Worm (Caenorhabditis elegans) whole organism, late embryonic: ENCODE data around the gene F13A7.11.

Experiments used
- F13H6.1 ChIP-seq: sonication (generic microtip); optimal IDR thresholded peaks from 2 replicates; lab custom pipeline; 2016; ENCODE audit warnings: missing genetic modification characterization, missing compliant biosample characterization
- K02D7.2 ChIP-seq: sonication (generic microtip); optimal IDR thresholded peaks from 2 replicates; lab custom pipeline; 2017; ENCODE audit warnings: mild to moderate bottlenecking, missing genetic modification characterization, missing compliant biosample characterization
- K09A11.1 ChIP-seq: sonication (generic microtip); optimal IDR thresholded peaks from 2 replicates; lab custom pipeline; 2017; ENCODE audit warnings: antibody characterized with exemption, mild to moderate bottlenecking, missing genetic modification characterization, missing compliant biosample characterization; ENCODE audit not compliant: insufficient read depth
- Y22D7AL.16 ChIP-seq: sonication (generic microtip); optimal IDR thresholded peaks from 2 replicates; lab custom pipeline; 2016; ENCODE audit warnings: missing genetic modification characterization, missing compliant biosample characterization
- ama-1 ChIP-seq: fragments of 150-350 bp; optimal IDR thresholded peaks from 2 replicates; lab custom pipeline; 2014
- ceh-18 ChIP-seq: sonication (generic microtip); optimal IDR thresholded peaks from 2 replicates; lab custom pipeline; 2016; ENCODE audit warnings: missing genetic modification characterization, missing compliant biosample characterization
- ceh-19 ChIP-seq: fragments of 200-800 bp; sonication (Bioruptor generic); optimal IDR thresholded peaks from 2 replicates; lab custom pipeline; 2018; ENCODE audit warnings: mild to moderate bottlenecking, missing genetic modification characterization, missing compliant biosample characterization
- ceh-2 ChIP-seq: sonication (generic microtip); optimal IDR thresholded peaks from 2 replicates; lab custom pipeline; 2016; ENCODE audit warnings: missing genotype, missing genetic modification characterization, missing compliant biosample characterization
- ceh-22 ChIP-seq: sonication (generic microtip); optimal IDR thresholded peaks from 2 replicates; lab custom pipeline; 2017; ENCODE audit warnings: missing biosample characterization, missing genetic modification characterization
- ceh-30 ChIP-seq: fragments of 150-350 bp; optimal IDR thresholded peaks from 2 replicates; lab custom pipeline; 2014; ENCODE audit warnings: missing biosample characterization, missing genetic modification characterization
- ceh-31 ChIP-seq: sonication (generic microtip); optimal IDR thresholded peaks from 2 replicates; lab custom pipeline; 2016; ENCODE audit warnings: missing genetic modification characterization, missing compliant biosample characterization
- ceh-48 ChIP-seq: sonication (generic microtip); optimal IDR thresholded peaks from 2 replicates; lab custom pipeline; 2016; ENCODE audit warnings: missing genetic modification characterization, inconsistent platforms, missing compliant biosample characterization
- ceh-9 ChIP-seq: sonication (generic microtip); optimal IDR thresholded peaks from 2 replicates; lab custom pipeline; 2016; ENCODE audit warnings: mild to moderate bottlenecking, missing genetic modification characterization, inconsistent platforms, missing compliant biosample characterization
- dmd-4 ChIP-seq: sonication (generic microtip); optimal IDR thresholded peaks from 2 replicates; lab custom pipeline; 2016; ENCODE audit warnings: borderline replicate concordance, missing genetic modification characterization, missing compliant biosample characterization
- dve-1 ChIP-seq: sonication (generic microtip); optimal IDR thresholded peaks from 2 replicates; lab custom pipeline; 2017; ENCODE audit warnings: antibody characterized with exemption, mild to moderate bottlenecking, missing genetic modification characterization, missing compliant biosample characterization
- elt-2 ChIP-seq: sonication (generic microtip); optimal IDR thresholded peaks from 2 replicates; lab custom pipeline; 2016; ENCODE audit warnings: missing genetic modification reagents, missing genetic modification characterization, missing compliant biosample characterization
- elt-4 ChIP-seq: sonication (generic microtip); optimal IDR thresholded peaks from 2 replicates; lab custom pipeline; 2016; ENCODE audit warnings: missing genetic modification characterization, missing compliant biosample characterization
- ets-4 ChIP-seq: sonication (generic microtip); optimal IDR thresholded peaks from 2 replicates; lab custom pipeline; 2016; ENCODE audit warnings: missing genetic modification characterization, missing compliant biosample characterization
- fkh-10 ChIP-seq: fragments of 150-350 bp; optimal IDR thresholded peaks from 2 replicates; lab custom pipeline; 2014; ENCODE audit warnings: missing biosample characterization, missing genetic modification reagents, missing genetic modification characterization
- hlh-13 ChIP-seq: fragments of 200-800 bp; sonication (Bioruptor generic); optimal IDR thresholded peaks from 2 replicates; lab custom pipeline; 2018; ENCODE audit warnings: mild to moderate bottlenecking, missing genetic modification characterization, missing compliant biosample characterization
- hlh-15 ChIP-seq: sonication (generic microtip); optimal IDR thresholded peaks from 2 replicates; lab custom pipeline; 2016; ENCODE audit warnings: missing genetic modification characterization, missing compliant biosample characterization
- hlh-8 ChIP-seq: sonication (generic microtip); optimal IDR thresholded peaks from 2 replicates; lab custom pipeline; 2016; ENCODE audit warnings: missing genotype, missing genetic modification characterization, missing compliant biosample characterization
- lim-6 ChIP-seq: sonication (generic microtip); optimal IDR thresholded peaks from 2 replicates; lab custom pipeline; 2016; ENCODE audit warnings: missing genetic modification characterization, missing compliant biosample characterization
- mec-3 ChIP-seq: sonication (generic microtip); optimal IDR thresholded peaks from 2 replicates; lab custom pipeline; 2016; ENCODE audit warnings: borderline replicate concordance, missing genetic modification characterization, missing compliant biosample characterization
- npax-4 ChIP-seq: sonication (generic microtip); optimal IDR thresholded peaks from 2 replicates; lab custom pipeline; 2016; ENCODE audit warnings: missing genetic modification characterization, missing compliant biosample characterization
- pag-3 ChIP-seq: sonication (generic microtip); optimal IDR thresholded peaks from 2 replicates; lab custom pipeline; 2016; ENCODE audit warnings: missing compliant biosample characterization, missing genetic modification characterization, borderline replicate concordance
- pat-9 ChIP-seq: fragments of 200-800 bp; sonication (Bioruptor generic); optimal IDR thresholded peaks from 2 replicates; lab custom pipeline; 2018; ENCODE audit warnings: mild to moderate bottlenecking, missing genetic modification characterization, moderate library complexity, missing compliant biosample characterization
- pax-1 ChIP-seq: fragments of 150-350 bp; optimal IDR thresholded peaks from 2 replicates; lab custom pipeline; 2014; ENCODE audit warnings: missing biosample characterization, missing genetic modification characterization
- pha-2 ChIP-seq: sonication (generic microtip); optimal IDR thresholded peaks from 2 replicates; lab custom pipeline; 2017; ENCODE audit warnings: mild to moderate bottlenecking, missing genetic modification characterization, missing compliant biosample characterization
- pha-4 ChIP-seq: fragments of 150-350 bp; optimal IDR thresholded peaks from 2 replicates; lab custom pipeline; 2018; ENCODE audit warnings: missing biosample characterization, missing genetic modification reagents, missing genetic modification characterization
- pqm-1 ChIP-seq: sonication (generic microtip); optimal IDR thresholded peaks from 2 replicates; lab custom pipeline; 2016; ENCODE audit warnings: missing genetic modification characterization, missing compliant biosample characterization
- rnt-1 ChIP-seq: sonication (generic microtip); optimal IDR thresholded peaks from 2 replicates; lab custom pipeline; 2016; ENCODE audit warnings: missing genetic modification characterization, missing compliant biosample characterization
- sox-2 ChIP-seq: fragments of 200-800 bp; sonication (Bioruptor generic); IDR thresholded peaks from 2 replicates; pipeline ENCODE4 v1.3.6; 2022; ENCODE audit warnings: missing genetic modification reagents, missing genetic modification characterization, missing compliant biosample characterization
- sox-4 ChIP-seq: sonication (generic microtip); optimal IDR thresholded peaks from 2 replicates; lab custom pipeline; 2017; ENCODE audit warnings: mild to moderate bottlenecking, missing genetic modification characterization, inconsistent platforms, missing compliant biosample characterization
- tbx-2 ChIP-seq: sonication (generic microtip); optimal IDR thresholded peaks from 2 replicates; lab custom pipeline; 2016; ENCODE audit warnings: missing genetic modification characterization, missing compliant biosample characterization
- tbx-7 ChIP-seq: sonication (generic microtip); optimal IDR thresholded peaks from 2 replicates; lab custom pipeline; 2016; ENCODE audit warnings: missing genotype, missing genetic modification characterization, missing compliant biosample characterization
- unc-42 ChIP-seq: sonication (generic microtip); optimal IDR thresholded peaks from 2 replicates; lab custom pipeline; 2016; ENCODE audit warnings: missing genotype, missing genetic modification characterization, missing compliant biosample characterization
- unc-86 ChIP-seq: sonication (generic microtip); optimal IDR thresholded peaks from 2 replicates; lab custom pipeline; 2016; ENCODE audit warnings: missing genetic modification characterization, missing compliant biosample characterization
- zip-5 ChIP-seq: sonication (generic microtip); optimal IDR thresholded peaks from 2 replicates; lab custom pipeline; 2016; ENCODE audit warnings: missing genetic modification characterization, missing compliant biosample characterization
- ztf-16 ChIP-seq: sonication (generic microtip); optimal IDR thresholded peaks from 2 replicates; lab custom pipeline; 2017; ENCODE audit warnings: missing genetic modification characterization, missing compliant biosample characterization

Gene F13A7.11

ce11 chrV:16395131-16395530 is at the start of gene F13A7.11:
Gene F13A7.11 (minus strand): TSS chrV:16395304.
- TF ChIP-seq ceh-30 (tag; lab: Kevin White, UChicago) (no peak), rnt-1 (tag; lab: Kevin White, UChicago) (no peak), pha-4 (tag; lab: Kevin White, UChicago) (no peak), dmd-4 (tag; lab: Kevin White, UChicago) (no peak), elt-2 (tag; lab: Kevin White, UChicago) (peak; percentile 4)

- TF ChIP-seq npax-4 (tag; lab: Kevin White, UChicago) (no peak), ama-1 (no peak), Y22D7AL.16 (tag; lab: Kevin White, UChicago) (no peak), ceh-9 (tag; lab: Kevin White, UChicago) (no peak), mec-3 (tag; lab: Kevin White, UChicago) (no peak), tbx-2 (tag; lab: Kevin White, UChicago) (no peak), ceh-48 (tag; lab: Kevin White, UChicago) (no peak), pha-4 (tag; lab: Kevin White, UChicago) (no peak), K09A11.1 (no peak), K02D7.2 (tag; lab: Kevin White, UChicago) (no peak), hlh-8 (no peak), pqm-1 (tag; lab: Kevin White, UChicago) (no peak)
Observed at ce11 chrV:16443626-16444025, 48.5 kb upstream of the F13A7.11 start, which contains the start of gene srh-141. Gene srh-141 (plus strand): TSS chrV:16443926.

ce11 chrV:16437546-16437945 is 42.4 kb upstream of the F13A7.11 start, which contains the start of gene F26D2.15:
Gene F26D2.15 (plus strand): TSS chrV:16437846.
- no peak for TF ChIP-seq ceh-2 (tag; lab: Kevin White, UChicago)
- TF ChIP-seq ceh-22 (tag; lab: Kevin White, UChicago) = no peak
- TF ChIP-seq ceh-19 (GFP tag; lab: Kevin White, UChicago) = no peak
- TF ChIP-seq pag-3 (tag; lab: Kevin White, UChicago) = no peak
- no peak for TF ChIP-seq ama-1
- TF ChIP-seq ceh-31 (tag; lab: Kevin White, UChicago) = no peak
- TF ChIP-seq pha-2 (tag; lab: Kevin White, UChicago) = no peak
- TF ChIP-seq npax-4 (tag; lab: Kevin White, UChicago) = no peak
- TF ChIP-seq dve-1 (tag; lab: Kevin White, UChicago) = no peak
- TF ChIP-seq Y22D7AL.16 (tag; lab: Kevin White, UChicago) = no peak
- no peak for TF ChIP-seq K09A11.1
- no peak for TF ChIP-seq F13H6.1 (tag; lab: Kevin White, UChicago)
- TF ChIP-seq K02D7.2 (tag; lab: Kevin White, UChicago) = no peak
- TF ChIP-seq ets-4 (tag; lab: Kevin White, UChicago) = no peak
- TF ChIP-seq ceh-18 = no peak

- no peak for TF ChIP-seq unc-42 (tag; lab: Kevin White, UChicago)
- no peak for TF ChIP-seq unc-86
- TF ChIP-seq pat-9 (tag; lab: Kevin White, UChicago) = no peak
- no peak for TF ChIP-seq ceh-9 (tag; lab: Kevin White, UChicago)
- no peak for TF ChIP-seq ztf-16
- no peak for TF ChIP-seq pax-1
- no peak for TF ChIP-seq hlh-15 (tag; lab: Kevin White, UChicago)
- TF ChIP-seq elt-4 (tag; lab: Kevin White, UChicago) = no peak
- no peak for TF ChIP-seq sox-2
- no peak for TF ChIP-seq fkh-10 (GFP tag; lab: Kevin White, UChicago)
- no peak for TF ChIP-seq rnt-1 (tag; lab: Kevin White, UChicago)
- no peak for TF ChIP-seq ets-4 (tag; lab: Kevin White, UChicago)
- no peak for TF ChIP-seq pha-4 (tag; lab: Kevin White, UChicago)
- TF ChIP-seq lim-6 (tag; lab: Kevin White, UChicago) = no peak
- no peak for TF ChIP-seq npax-4 (tag; lab: Kevin White, UChicago)
- TF ChIP-seq sox-4 (tag; lab: Kevin White, UChicago) = no peak
- TF ChIP-seq K09A11.1 = no peak
- no peak for TF ChIP-seq zip-5 (tag; lab: Kevin White, UChicago)
- TF ChIP-seq tbx-7 (tag; lab: Kevin White, UChicago) = no peak
- no peak for TF ChIP-seq hlh-13 (GFP tag; lab: Kevin White, UChicago)
- TF ChIP-seq, all 69 proteins: peak for 0
Observed at ce11 chrV:16435510-16435909, 40.4 kb upstream of the F13A7.11 start, which contains the start of the genes F26D2.13 and F26D2.14. Gene F26D2.13 (minus strand): TSS chrV:16435610. Gene F26D2.14 (plus strand): TSS chrV:16435855.
